Fruit fly (Drosophila melanogaster) whole organism, wandering third instar larva: Measurements from ENCODE around the gene Pbp95.

Experiments
- Abd-B ChIP-seq: fragments of >200 bp; optimal IDR thresholded peaks from 2 replicates; lab custom pipeline; 2017; ENCODE audit warnings: missing biosample characterization, missing genetic modification characterization
- CG32264 ChIP-seq: fragments of 200-800 bp; sonication (Bioruptor generic); optimal IDR thresholded peaks from 2 replicates; lab custom pipeline; 2016; ENCODE audit warnings: missing biosample characterization, missing genetic modification characterization
- CG9705 ChIP-seq: fragments of 200-800 bp; sonication (Bioruptor generic); optimal IDR thresholded peaks from 2 replicates; lab custom pipeline; 2018; ENCODE audit warnings: missing biosample characterization, mild to moderate bottlenecking, missing genetic modification characterization
- Dfd ChIP-seq: fragments of >200 bp; optimal IDR thresholded peaks from 2 replicates; lab custom pipeline; 2017; ENCODE audit warnings: missing biosample characterization, missing genetic modification characterization
- Dif ChIP-seq: fragments of 200-275, 200-300 bp; sonication (Bioruptor generic); optimal IDR thresholded peaks from 2 replicates; lab custom pipeline; 2018; ENCODE audit warnings: missing biosample characterization, missing genetic modification characterization; ENCODE audit not compliant: partially characterized antibody
- HLH106 ChIP-seq: fragments of 200-800 bp; optimal IDR thresholded peaks from 3 replicates; lab custom pipeline; 2019; ENCODE audit warnings: missing biosample characterization, mild to moderate bottlenecking, missing genetic modification characterization, moderate library complexity
- Hnf4 ChIP-seq: fragments of 200-800 bp; sonication (Bioruptor generic); optimal IDR thresholded peaks from 2 replicates; lab custom pipeline; 2016; ENCODE audit warnings: missing biosample characterization, mild to moderate bottlenecking, missing genetic modification characterization
- Hr78 ChIP-seq: fragments of >200 bp; optimal IDR thresholded peaks from 2 replicates; lab custom pipeline; 2017; ENCODE audit warnings: missing biosample characterization, missing genetic modification characterization
- Jra ChIP-seq: sonication (Bioruptor generic); optimal IDR thresholded peaks from 2 replicates; lab custom pipeline; 2016; ENCODE audit warnings: missing biosample characterization, missing genetic modification characterization
- Mio ChIP-seq: sonication (Bioruptor generic); optimal IDR thresholded peaks from 2 replicates; lab custom pipeline; 2016; ENCODE audit warnings: missing biosample characterization, missing genetic modification characterization
- Myc ChIP-seq: fragments of >200 bp; optimal IDR thresholded peaks from 2 replicates; lab custom pipeline; 2017
- N ChIP-seq: fragments of >200 bp; optimal IDR thresholded peaks from 2 replicates; lab custom pipeline; 2018; ENCODE audit warnings: missing biosample characterization, missing external identifiers, missing genetic modification characterization
- OdsH ChIP-seq: fragments of 200-800 bp; sonication (Bioruptor generic); optimal IDR thresholded peaks from 2 replicates; lab custom pipeline; 2016; ENCODE audit warnings: missing biosample characterization, mild to moderate bottlenecking, missing genetic modification characterization
- Rel ChIP-seq, 2 experiments: fragments of 200-800 bp; sonication (Bioruptor generic) in 1 of 2; optimal IDR thresholded peaks; 2 replicates in 1 of 2; 3 replicates in 1 of 2; lab custom pipeline; 2016 to 2019; ENCODE audit warnings: mild to moderate bottlenecking in 2 of 2, missing biosample characterization in 2 of 2, missing genetic modification characterization in 2 of 2, moderate library complexity in 1 of 2
- Sp1 ChIP-seq: fragments of 200-800 bp; sonication (Bioruptor generic); optimal IDR thresholded peaks from 3 replicates; lab custom pipeline; 2019; ENCODE audit warnings: missing biosample characterization, mild to moderate bottlenecking, missing genetic modification characterization, moderate library complexity
- Vsx2 ChIP-seq: fragments of 200-300, 225-300 bp; sonication (Bioruptor generic); optimal IDR thresholded peaks from 2 replicates; lab custom pipeline; 2018; ENCODE audit warnings: missing biosample characterization, missing genetic modification characterization; ENCODE audit not compliant: partially characterized antibody
- br ChIP-seq: fragments of 200-800 bp; sonication (Bioruptor generic); optimal IDR thresholded peaks from 2 replicates; lab custom pipeline; 2016; ENCODE audit warnings: missing biosample characterization, missing genetic modification characterization
- brk ChIP-seq: fragments of 200-800 bp; sonication (Bioruptor generic); optimal IDR thresholded peaks from 2 replicates; lab custom pipeline; 2016; ENCODE audit warnings: missing biosample characterization, mild to moderate bottlenecking, missing genetic modification characterization
- dl ChIP-seq, 2 experiments: fragments of 175-275, 200-275 bp in 1 of 2; fragments of 200-275 bp in 1 of 2; sonication (Bioruptor generic); optimal IDR thresholded peaks; lab custom pipeline; 2018; ENCODE audit warnings: mild to moderate bottlenecking in 2 of 2, missing biosample characterization in 2 of 2, missing genetic modification characterization in 2 of 2, moderate library complexity in 2 of 2; ENCODE audit not compliant: partially characterized antibody in 2 of 2, insufficient read depth in 1 of 2
- dsf ChIP-seq: sonication (Bioruptor generic); optimal IDR thresholded peaks from 2 replicates; lab custom pipeline; 2016; ENCODE audit warnings: missing biosample characterization, missing genetic modification characterization, borderline replicate concordance
- ey ChIP-seq: fragments of 200-800 bp; sonication (Bioruptor generic); optimal IDR thresholded peaks from 2 replicates; lab custom pipeline; 2016; ENCODE audit warnings: missing biosample characterization, missing genetic modification characterization
- foxo ChIP-seq, 2 experiments: fragments of 200-800 bp; sonication (Bioruptor generic); optimal IDR thresholded peaks; 2 replicates in 1 of 2; 3 replicates in 1 of 2; lab custom pipeline; 2016 to 2017; ENCODE audit warnings: missing biosample characterization in 2 of 2, missing genetic modification characterization in 2 of 2
- fru ChIP-seq: fragments of 200-800 bp; sonication (Bioruptor generic); optimal IDR thresholded peaks from 3 replicates; lab custom pipeline; 2016; ENCODE audit warnings: missing biosample characterization, mild to moderate bottlenecking, missing genetic modification characterization
- h ChIP-seq: fragments of 200-800 bp; sonication (Bioruptor generic); optimal IDR thresholded peaks from 3 replicates; lab custom pipeline; 2016; ENCODE audit warnings: missing biosample characterization, mild to moderate bottlenecking, missing genetic modification characterization
- jim ChIP-seq: fragments of 175-275, 200-325 bp; sonication (Bioruptor generic); optimal IDR thresholded peaks from 2 replicates; lab custom pipeline; 2016; ENCODE audit warnings: missing biosample characterization, mild to moderate bottlenecking, missing genetic modification characterization
- lola ChIP-seq: fragments of >200 bp; optimal IDR thresholded peaks from 2 replicates; lab custom pipeline; 2017; ENCODE audit warnings: missing biosample characterization, missing genetic modification characterization
- pan ChIP-seq: fragments of >200 bp; optimal IDR thresholded peaks from 2 replicates; lab custom pipeline; 2017
- psq ChIP-seq: fragments of 200-800 bp; sonication (Bioruptor generic); optimal IDR thresholded peaks from 3 replicates; lab custom pipeline; 2017; ENCODE audit warnings: missing biosample characterization, mild to moderate bottlenecking, missing genetic modification characterization, moderate library complexity
- rgr ChIP-seq: fragments of 200-800 bp; sonication (Bioruptor generic); optimal IDR thresholded peaks from 3 replicates; lab custom pipeline; 2016; ENCODE audit warnings: missing biosample characterization, mild to moderate bottlenecking, missing genetic modification characterization
- sage ChIP-seq: fragments of 200-800 bp; sonication (Bioruptor generic); optimal IDR thresholded peaks from 2 replicates; lab custom pipeline; 2016; ENCODE audit warnings: missing biosample characterization, mild to moderate bottlenecking, missing genetic modification characterization
- sv ChIP-seq: fragments of 200-800 bp; sonication (Bioruptor generic); optimal IDR thresholded peaks from 3 replicates; lab custom pipeline; 2016; ENCODE audit warnings: missing biosample characterization, missing genetic modification characterization
- tai ChIP-seq: sonication (Bioruptor generic); optimal IDR thresholded peaks from 2 replicates; lab custom pipeline; 2016; ENCODE audit warnings: missing biosample characterization, missing genetic modification characterization
- woc ChIP-seq: sonication (Bioruptor generic); optimal IDR thresholded peaks from 2 replicates; lab custom pipeline; 2016; ENCODE audit warnings: missing biosample characterization, mild to moderate bottlenecking, missing genetic modification characterization

Gene Pbp95

DNA sequence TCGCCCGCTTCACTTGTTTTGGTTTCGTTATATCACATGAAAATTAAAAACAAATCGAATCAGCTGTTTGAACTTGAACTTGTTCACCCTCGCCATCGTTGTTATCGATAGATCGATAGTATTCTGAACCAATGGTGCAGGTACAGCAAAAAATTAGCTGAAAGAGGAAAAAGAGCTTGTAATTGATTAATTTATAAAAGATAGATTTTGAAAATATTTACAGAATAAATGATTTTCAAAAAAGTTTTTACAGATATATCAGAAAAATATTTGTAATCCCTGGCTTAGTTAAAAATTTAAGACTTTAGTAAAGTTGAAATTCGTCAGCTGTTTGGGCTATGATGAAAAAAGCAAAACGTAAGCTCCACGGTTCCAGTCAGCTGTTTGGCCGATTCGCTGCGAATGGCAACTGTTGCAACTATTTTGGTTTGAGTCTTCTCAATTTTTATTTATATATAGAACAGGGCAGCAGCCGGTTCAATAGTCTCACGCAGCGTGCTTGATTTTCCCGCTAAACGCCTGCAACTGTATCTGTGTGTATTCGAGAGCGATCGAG, 19.4 kb downstream of the Pbp95 start, which contains the start of the genes CG11035 and unc-45:
TSS of gene CG11035 (minus strand) at position 87 of the 556 bp plus-strand sequence.
TSS of gene unc-45 (plus strand) at position 379 of the 556 bp plus-strand sequence.
- TF ChIP-seq Sp1 (GFP tag; lab: Kevin White, UChicago) (peak; percentile 50), Hnf4 (peak; percentile 66), sv (GFP tag; lab: Kevin White, UChicago) (no peak), fru (peak; percentile 37), Mio (GFP tag; lab: Kevin White, UChicago) (no peak), dsf (GFP tag; lab: Kevin White, UChicago) (peak; percentile 10), sage (peak; percentile 54), CG9705 (GFP tag; lab: Kevin White, UChicago) (peak; percentile 8), lola (GFP tag; lab: Kevin White, UChicago) (no peak), tai (no peak), h (GFP tag; lab: Kevin White, UChicago) (peak; percentile 54), Rel (GFP tag; optimal IDR thresholded peaks at IDR 0.05; lab: Kevin White, UChicago) (no peak), Rel (tag; optimal IDR thresholded peaks at IDR 0.05; lab: Kevin White, UChicago) (peak; percentile 23), Dfd (no peak), Jra (GFP tag; lab: Kevin White, UChicago) (peak; percentile 46), Myc (lab: Kevin White, UChicago) (peak; percentile 55), ey (no peak), rgr (GFP tag; lab: Kevin White, UChicago) (peak; percentile 17), Hr78 (GFP tag; lab: Kevin White, UChicago) (no peak), brk (GFP tag; lab: Kevin White, UChicago) (peak; percentile 13), br (no peak), Abd-B (GFP tag; lab: Kevin White, UChicago) (no peak), woc (GFP tag; lab: Kevin White, UChicago) (peak; percentile 83), foxo (GFP tag; optimal IDR thresholded peaks at IDR 0.05; lab: Kevin White, UChicago) (peak in 1 of 2 experiments; percentile 48), HLH106 (peak; percentile 72), N (GFP tag; lab: Kevin White, UChicago) (no peak)

DNA sequence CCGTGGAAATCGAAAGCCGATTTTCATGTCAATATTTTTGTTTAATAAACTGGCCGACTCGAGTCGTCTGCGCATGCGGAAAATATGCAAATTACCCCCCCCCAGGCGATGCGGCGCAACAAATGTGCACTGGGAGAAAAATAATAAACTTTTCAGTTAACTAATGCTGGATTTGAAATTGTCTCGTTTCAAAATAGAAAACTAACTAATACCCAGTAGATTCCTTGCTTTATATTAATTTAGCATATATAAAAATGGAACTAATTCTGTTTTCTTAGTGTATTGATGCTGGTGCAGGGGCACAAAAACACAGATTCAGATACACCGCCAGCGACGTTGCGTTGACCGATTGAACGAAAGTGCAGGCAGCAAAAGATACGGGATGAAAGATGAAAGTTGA, 24.3 kb downstream of the Pbp95 start:
- TF ChIP-seq Hnf4 (peak; percentile 27), CG9705 (GFP tag; lab: Kevin White, UChicago) (no peak), pan (lab: Kevin White, UChicago) (no peak), jim (no peak), psq (GFP tag; lab: Kevin White, UChicago) (no peak), Vsx2 (GFP tag; lab: Kevin White, UChicago) (no peak), Mio (GFP tag; lab: Kevin White, UChicago) (no peak), Dif (GFP tag; lab: Kevin White, UChicago) (no peak), OdsH (no peak), br (peak; percentile 1), ey (no peak), N (GFP tag; lab: Kevin White, UChicago) (no peak), rgr (GFP tag; lab: Kevin White, UChicago) (peak; percentile 48), foxo (GFP tag; optimal IDR thresholded peaks at IDR 0.05; lab: Kevin White, UChicago) (peak in 1 of 2 experiments; percentile 53), dsf (GFP tag; lab: Kevin White, UChicago) (no peak), Sp1 (GFP tag; lab: Kevin White, UChicago) (no peak), brk (GFP tag; lab: Kevin White, UChicago) (no peak), dl (GFP tag; optimal IDR thresholded peaks at IDR 0.05; lab: Kevin White, UChicago; ENCODE audit: insufficient read depth in 1 of 2, partially characterized antibody in 2 of 2) (no peak), h (GFP tag; lab: Kevin White, UChicago) (peak; percentile 23), Dfd (no peak), tai (no peak), HLH106 (peak; percentile 42), fru (peak; percentile 46)

DNA sequence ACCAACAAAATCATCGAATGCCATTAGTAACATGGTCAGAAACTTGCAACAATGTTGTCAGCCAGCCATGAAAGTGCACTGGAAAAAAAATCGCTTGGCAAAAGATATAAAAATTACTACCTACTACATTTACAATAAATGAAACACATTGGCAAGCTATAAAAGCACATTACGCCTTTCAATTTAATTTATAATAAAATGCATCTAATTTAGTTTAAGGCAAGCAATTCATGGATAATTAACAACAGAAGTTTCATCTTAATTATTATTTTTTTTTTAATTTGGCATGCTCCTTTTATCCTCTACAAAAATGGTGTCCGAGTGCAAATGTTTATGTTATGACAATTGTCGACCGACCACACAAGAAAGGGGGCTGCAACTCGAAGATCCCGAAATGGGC, 25.3 kb downstream of the Pbp95 start:
- TF ChIP-seq Dfd (no peak), Mio (GFP tag; lab: Kevin White, UChicago) (no peak), HLH106 (no peak)

DNA sequence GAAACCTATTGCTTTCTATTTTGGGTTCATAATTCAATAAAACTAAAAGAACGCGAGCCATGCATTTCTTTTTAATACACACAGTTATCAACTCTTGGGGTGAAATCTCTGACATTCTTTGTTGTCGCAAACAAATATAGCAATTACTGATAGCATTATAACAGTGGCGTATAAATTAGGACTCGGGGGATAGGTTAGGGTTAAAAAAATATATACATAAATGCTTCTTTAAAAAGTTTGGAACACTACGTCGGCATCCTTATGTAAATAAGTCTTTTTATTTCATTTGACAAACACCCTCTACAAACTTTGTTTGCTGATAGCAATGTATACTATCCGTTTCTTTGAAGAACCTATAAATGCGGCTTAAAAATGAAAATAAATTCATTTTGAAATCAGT, 27.3 kb downstream of the Pbp95 start, which contains the start of gene CG43060:
TSS of gene CG43060 (plus strand) at position 382 of the 400 bp plus-strand sequence.
- TF ChIP-seq rgr (GFP tag; lab: Kevin White, UChicago) (peak; percentile 38), h (GFP tag; lab: Kevin White, UChicago) (peak; percentile 11), Sp1 (GFP tag; lab: Kevin White, UChicago) (no peak), foxo (GFP tag; optimal IDR thresholded peaks at IDR 0.05; lab: Kevin White, UChicago) (peak in 1 of 2 experiments; percentile 27), CG32264 (GFP tag; lab: Kevin White, UChicago) (no peak), Vsx2 (GFP tag; lab: Kevin White, UChicago) (no peak), Dif (GFP tag; lab: Kevin White, UChicago) (no peak), fru (peak; percentile 16), brk (GFP tag; lab: Kevin White, UChicago) (no peak), ey (peak; percentile 16), OdsH (peak; percentile 10)
- TF ChIP-seq, all 38 proteins: peak for 6
